Fruit fly (Drosophila melanogaster): ENCODE data around the gene Bx42.

dm6 chrX:9074040-9074439, 32.4 kb downstream of the Bx42 start:
- TF ChIP-seq Sin3A (optimal IDR thresholded peaks at IDR 0.05) (no peak), psq (optimal IDR thresholded peaks at IDR 0.05) (no peak), h (optimal IDR thresholded peaks at IDR 0.05) (no peak), insv (optimal IDR thresholded peaks at IDR 0.05) (no peak), Myc (optimal IDR thresholded peaks at IDR 0.05) (no peak)

All from Kc167 (cell line).